Fruit fly (Drosophila melanogaster): ENCODE data around the gene Cog4.

The Cog4 gene

DNA sequence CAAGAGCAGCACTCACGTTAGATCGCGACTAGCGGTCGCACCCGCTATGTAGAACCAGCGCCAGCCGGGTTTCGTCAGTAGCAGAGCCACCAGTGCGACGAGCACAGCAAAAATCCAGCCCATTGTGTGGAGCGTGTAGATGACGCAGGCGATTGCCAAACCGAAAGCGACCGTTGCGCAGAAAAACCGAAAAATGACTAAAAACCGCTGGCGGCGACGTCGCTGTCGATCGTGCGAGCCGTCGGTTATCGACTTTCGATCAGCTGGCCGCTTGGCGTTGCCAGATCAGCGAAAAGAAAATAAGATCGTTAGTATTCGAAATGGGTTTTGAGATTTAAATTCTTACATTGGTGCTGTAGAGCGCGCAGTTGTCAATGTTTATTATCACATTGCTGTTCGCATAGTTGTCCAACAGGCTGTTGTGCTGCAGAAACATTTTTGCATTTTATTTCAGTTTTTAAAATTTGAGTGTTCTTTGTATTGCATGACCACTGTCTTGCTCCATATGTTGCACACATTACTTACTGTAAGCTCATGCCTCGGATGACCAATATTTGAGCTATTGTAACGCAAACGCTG, 28.1 kb upstream of the Cog4 start (continued):
- TF ChIP-seq ato (GFP tag; IDR thresholded peaks at IDR 0.05; ENCODE audit: partially characterized antibody) (no peak), Ravus (GFP tag; IDR thresholded peaks at IDR 0.05) (no peak), Max (GFP tag; optimal IDR thresholded peaks at IDR 0.05) (peak; percentile 6), mirr (GFP tag; optimal IDR thresholded peaks at IDR 0.05) (peak; percentile 47), CG7745 (tag; optimal IDR thresholded peaks at IDR 0.05) (no peak), CG12942 (GFP tag; optimal IDR thresholded peaks at IDR 0.05) (peak; percentile 3), Trl (optimal IDR thresholded peaks at IDR 0.05) (no peak), Trl (GFP tag; optimal IDR thresholded peaks at IDR 0.05) (peak; percentile 20), CG9817 (tag; optimal IDR thresholded peaks at IDR 0.05) (peak; percentile 38), CG10565 (GFP tag; optimal IDR thresholded peaks at IDR 0.05) (no peak), HLHmδ (GFP tag; optimal IDR thresholded peaks at IDR 0.05) (no peak), HLH3B (GFP tag; IDR thresholded peaks at IDR 0.05) (no peak; the same call in 1 of the 2 replicates), Ets65A (GFP tag) (peak; percentile 89), grn (GFP tag; optimal IDR thresholded peaks at IDR 0.05) (no peak), gsb-n (tag; optimal IDR thresholded peaks at IDR 0.05) (no peak), h (optimal IDR thresholded peaks at IDR 0.05) (no peak), CG15696 (tag; optimal IDR thresholded peaks at IDR 0.05) (peak; percentile 17), z (GFP tag; IDR thresholded peaks at IDR 0.05) (peak; percentile 52; the same call in 1 of the 3 replicates), btn (GFP tag; optimal IDR thresholded peaks at IDR 0.05) (no peak), chm (GFP tag; IDR thresholded peaks at IDR 0.05) (no peak), Sin3A (optimal IDR thresholded peaks at IDR 0.05) (no peak), CG31388 (GFP tag; optimal IDR thresholded peaks at IDR 0.05) (peak; percentile 7), ttk (GFP tag; IDR thresholded peaks at IDR 0.05) (no peak), lmd (GFP tag; IDR thresholded peaks at IDR 0.05) (peak; percentile 50), CG13624 (GFP tag; optimal IDR thresholded peaks at IDR 0.05) (peak; percentile 60), Elba2 (GFP tag; optimal IDR thresholded peaks at IDR 0.05) (no peak), Sry-δ (GFP tag; optimal IDR thresholded peaks at IDR 0.05) (no peak), sd (tag; optimal IDR thresholded peaks at IDR 0.05) (peak; percentile 22), CG13123 (GFP tag; optimal IDR thresholded peaks at IDR 0.05) (no peak), toy (GFP tag; IDR thresholded peaks at IDR 0.05) (no peak), Lim3 (GFP tag; IDR thresholded peaks at IDR 0.05) (no peak), lbe (GFP tag; optimal IDR thresholded peaks at IDR 0.05) (peak; percentile 9), bbx (GFP tag; IDR thresholded peaks at IDR 0.05; ENCODE audit: partially characterized antibody) (peak; percentile 48; the same call in 1 of the 2 replicates), shn (GFP tag; optimal IDR thresholded peaks at IDR 0.05) (no peak), CG9876 (GFP tag; optimal IDR thresholded peaks at IDR 0.05) (peak; percentile 27), Bteb2 (GFP tag; optimal IDR thresholded peaks at IDR 0.05) (peak; percentile 14), nmo (GFP tag; optimal IDR thresholded peaks at IDR 0.05) (peak; percentile 30), CG13894 (tag; optimal IDR thresholded peaks at IDR 0.05) (peak; percentile 52), Dfd (GFP tag; optimal IDR thresholded peaks at IDR 0.05) (no peak), hb (GFP tag; IDR thresholded peaks at IDR 0.05; ENCODE audit: partially characterized antibody) (no peak), MBD-R2 (GFP tag; IDR thresholded peaks at IDR 0.05) (peak; percentile 42), Dip3 (GFP tag; optimal IDR thresholded peaks at IDR 0.05) (peak; percentile 22), Atf3 (GFP tag; optimal IDR thresholded peaks at IDR 0.05) (peak; percentile 35), Ssrp (tag; optimal IDR thresholded peaks at IDR 0.05) (no peak), Mrtf (GFP tag; IDR thresholded peaks at IDR 0.05) (no peak), stwl (tag; optimal IDR thresholded peaks at IDR 0.05) (no peak), pum (GFP tag; optimal IDR thresholded peaks at IDR 0.05) (peak; percentile 8), CG14050 (GFP tag; IDR thresholded peaks at IDR 0.05) (peak; percentile 19; the same call in 2 of the 3 replicates), CG1529 (GFP tag; optimal IDR thresholded peaks at IDR 0.05) (no peak), CG4360 (GFP tag; IDR thresholded peaks at IDR 0.05) (0 out of 2 replicates have a peak, but pooled peaks have one; percentile 28), kay (GFP tag; optimal IDR thresholded peaks at IDR 0.05) (peak; percentile 26), cas (GFP tag; IDR thresholded peaks at IDR 0.05) (no peak)

All from whole organism, embryonic.